Fruit fly (Drosophila melanogaster): ENCODE results near the gene CG7742.

Gene CG7742

DNA sequence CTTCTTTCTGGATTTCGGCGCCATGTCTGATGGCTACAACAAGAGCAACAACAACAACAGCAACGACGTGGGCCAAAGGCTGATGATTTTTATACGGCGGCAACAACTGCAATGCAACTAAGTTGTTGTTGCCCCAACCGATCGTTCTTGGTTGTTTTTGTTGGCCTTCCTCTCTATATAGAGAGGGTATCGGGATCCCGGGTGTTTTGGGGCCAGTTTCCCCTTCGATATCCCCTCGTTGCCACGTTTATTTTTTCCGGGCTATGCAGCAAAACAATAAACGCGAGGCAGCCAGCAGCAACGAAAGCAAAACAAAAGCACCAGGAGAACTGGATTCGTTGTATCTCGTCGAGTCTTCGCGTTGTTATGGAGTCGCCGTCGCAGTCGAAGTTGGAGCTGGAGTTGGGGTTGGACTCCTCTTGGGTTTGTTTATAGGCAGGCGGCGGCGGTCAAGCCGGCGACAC is 21.5 kb upstream of the CG7742 start (continued):
- TF ChIP-seq Blimp-1 (GFP tag; optimal IDR thresholded peaks at IDR 0.05) (no peak), Smox (GFP tag; optimal IDR thresholded peaks at IDR 0.05) (no peak), CG6808 (GFP tag; optimal IDR thresholded peaks at IDR 0.05) (peak; percentile 18), CG31627 (GFP tag; optimal IDR thresholded peaks at IDR 0.05) (no peak), ss (GFP tag; optimal IDR thresholded peaks at IDR 0.05) (peak; percentile 65), CG15336 (GFP tag; IDR thresholded peaks at IDR 0.05) (no peak), CG9139 (GFP tag; optimal IDR thresholded peaks at IDR 0.05) (peak; percentile 46), fd59A (GFP tag; optimal IDR thresholded peaks at IDR 0.05) (no peak), CG6792 (GFP tag; optimal IDR thresholded peaks at IDR 0.05) (no peak), CG8119 (GFP tag; IDR thresholded peaks at IDR 0.05) (peak; percentile 32; the same call in 1 of the 3 replicates), fkh (GFP tag; optimal IDR thresholded peaks at IDR 0.05) (no peak)

DNA sequence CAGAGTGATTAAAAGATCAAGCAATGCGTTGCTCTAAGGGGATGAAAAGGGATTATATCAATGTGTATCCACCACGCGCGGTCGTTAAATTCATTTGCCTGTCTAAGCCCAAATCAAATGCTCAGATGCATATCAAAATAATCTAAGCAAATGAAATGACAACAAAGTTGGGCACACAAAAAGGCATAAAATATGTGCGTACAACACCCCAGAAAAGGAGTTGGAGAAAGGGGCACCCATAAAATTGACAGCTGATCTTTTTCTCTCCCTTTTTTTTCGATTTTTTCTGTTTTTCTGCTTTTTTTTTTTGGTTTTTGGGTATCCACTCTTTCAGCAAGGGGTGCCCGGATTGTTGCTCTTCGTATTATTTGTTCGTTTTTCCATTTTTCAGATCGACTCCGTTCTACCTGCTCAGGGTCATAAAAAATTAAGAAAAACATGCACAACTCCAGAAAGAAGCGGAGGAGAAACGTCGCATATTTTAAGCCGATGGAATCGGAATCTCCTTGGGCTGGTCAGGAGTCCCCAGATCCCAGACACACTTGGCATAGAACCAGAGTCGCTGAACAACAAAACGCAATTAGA is 19.9 kb upstream of the CG7742 start:
- peak; percentile 2 for TF ChIP-seq CG6808 (GFP tag; optimal IDR thresholded peaks at IDR 0.05)
- peak; percentile 19 for TF ChIP-seq fkh (GFP tag; optimal IDR thresholded peaks at IDR 0.05)
- TF ChIP-seq net (GFP tag; optimal IDR thresholded peaks at IDR 0.05), result no peak
- TF ChIP-seq eg (GFP tag; IDR thresholded peaks at IDR 0.05), result no peak
- TF ChIP-seq CG6792 (GFP tag; optimal IDR thresholded peaks at IDR 0.05), result no peak
- peak; percentile 29 to 42 for TF ChIP-seq ss (GFP tag; optimal IDR thresholded peaks at IDR 0.05)
- no peak for TF ChIP-seq esn (GFP tag; optimal IDR thresholded peaks at IDR 0.05)

DNA sequence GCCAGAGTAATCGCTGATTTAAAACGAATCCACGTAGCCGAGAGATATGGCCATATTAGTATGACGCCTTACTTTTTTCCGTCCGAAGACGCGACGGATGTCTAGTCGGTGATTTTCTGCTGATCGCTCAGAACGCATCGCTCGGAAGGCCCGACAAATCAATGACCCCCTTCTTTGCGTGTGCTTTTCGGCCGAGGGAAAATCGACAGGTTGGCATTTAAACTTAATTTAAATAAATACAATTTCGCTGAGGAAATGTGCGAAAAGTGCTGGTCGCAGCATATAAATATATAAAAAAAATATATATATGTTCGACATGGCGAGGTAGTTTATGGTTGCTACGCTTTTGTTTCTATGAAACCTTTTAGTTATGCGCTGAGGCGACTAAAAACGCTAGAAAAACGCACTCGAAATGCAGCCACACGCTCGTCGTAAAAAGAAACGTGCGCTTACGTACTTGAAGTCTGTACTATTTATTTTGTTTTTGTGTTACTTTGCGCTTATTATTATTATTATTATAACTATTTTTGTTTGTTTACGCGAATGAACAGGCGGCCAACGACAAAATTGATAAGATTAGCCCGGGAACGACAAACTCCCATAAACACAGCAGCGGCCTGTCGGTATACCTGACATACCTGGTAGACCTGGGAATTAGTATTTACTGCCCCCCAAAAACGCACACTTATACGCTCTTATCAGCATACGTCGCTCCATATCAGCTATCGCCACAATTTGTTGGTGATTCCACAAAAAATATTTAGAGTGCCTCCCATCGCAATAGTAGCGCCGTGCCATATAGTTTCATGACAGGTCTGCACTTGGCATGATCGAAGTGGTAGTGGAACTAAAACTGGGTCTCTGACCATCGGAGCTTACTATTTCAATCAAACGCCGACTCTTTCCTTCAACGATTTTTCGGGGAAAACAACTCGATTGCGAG is 18.4 kb upstream of the CG7742 start:
- TF ChIP-seq fkh (GFP tag; optimal IDR thresholded peaks at IDR 0.05) (peak; percentile 77), CG16779 (tag; optimal IDR thresholded peaks at IDR 0.05) (no peak)

DNA sequence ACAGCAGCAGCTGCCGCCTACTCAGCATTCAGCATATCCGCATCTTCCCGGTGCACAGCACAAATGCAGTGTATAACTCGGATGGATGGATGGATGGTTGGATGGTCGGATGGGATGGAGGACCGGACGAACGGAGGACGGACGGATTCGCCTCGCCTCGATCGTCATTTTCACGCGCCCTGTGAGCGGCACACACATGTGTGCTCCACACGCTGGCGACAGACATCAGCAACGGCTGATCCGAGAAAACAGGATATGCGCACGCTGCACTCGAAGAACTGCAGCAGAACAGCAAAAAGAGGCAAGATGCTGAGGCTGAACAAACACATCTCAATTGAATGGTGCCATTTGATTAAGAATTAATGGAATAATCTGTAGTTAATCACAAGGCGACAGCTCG is 17.3 kb upstream of the CG7742 start:
- TF ChIP-seq Eip78C (GFP tag) (peak; percentile 57), CG7368 (GFP tag; optimal IDR thresholded peaks at IDR 0.05) (no peak), net (GFP tag; optimal IDR thresholded peaks at IDR 0.05) (peak; percentile 14), CG1621 (tag; optimal IDR thresholded peaks at IDR 0.05) (peak; percentile 21), Ets21C (GFP tag; optimal IDR thresholded peaks at IDR 0.05) (no peak), CG6163 (GFP tag; IDR thresholded peaks at IDR 0.05) (0 out of 3 replicates have a peak, but pooled peaks have one; percentile 29)

DNA sequence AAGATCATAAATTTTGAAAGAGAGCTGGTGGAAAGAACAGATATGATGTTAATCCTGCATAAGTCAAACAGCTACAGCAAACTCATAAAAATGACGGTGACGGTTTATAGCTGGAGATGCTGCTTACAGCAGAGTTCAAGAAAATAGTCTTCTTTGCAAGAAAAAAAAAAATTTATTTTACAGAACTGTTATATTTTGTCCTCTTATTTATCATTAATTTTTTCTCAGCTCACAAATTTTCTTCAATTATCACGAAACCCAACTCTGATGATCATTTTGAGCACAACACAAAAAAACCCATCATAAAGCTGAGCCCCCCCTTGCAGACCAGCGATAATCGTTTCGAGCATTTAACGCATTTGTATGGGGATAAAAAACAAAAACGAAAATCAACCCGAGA is 16.6 kb upstream of the CG7742 start:
- TF ChIP-seq Gug (GFP tag; IDR thresholded peaks at IDR 0.05) (no peak), CG6854 (GFP tag; optimal IDR thresholded peaks at IDR 0.05) (no peak), lz (GFP tag; optimal IDR thresholded peaks at IDR 0.05) (peak; percentile 48), pdm3 (GFP tag; optimal IDR thresholded peaks at IDR 0.05) (peak; percentile 28), OdsH (GFP tag; optimal IDR thresholded peaks at IDR 0.05) (peak; percentile 12), fd59A (GFP tag; optimal IDR thresholded peaks at IDR 0.05) (no peak), CG31627 (GFP tag; optimal IDR thresholded peaks at IDR 0.05) (peak; percentile 51), Blimp-1 (GFP tag; optimal IDR thresholded peaks at IDR 0.05) (no peak), CG10631 (GFP tag; optimal IDR thresholded peaks at IDR 0.05) (peak; percentile 36), CG8632 (GFP tag; optimal IDR thresholded peaks at IDR 0.05) (peak; percentile 37), Smox (GFP tag; optimal IDR thresholded peaks at IDR 0.05) (peak; percentile 59), CG32006 (GFP tag; optimal IDR thresholded peaks at IDR 0.05) (peak; percentile 3), CG8319 (GFP tag; optimal IDR thresholded peaks at IDR 0.05) (no peak), Ets21C (GFP tag; optimal IDR thresholded peaks at IDR 0.05) (peak; percentile 28), Sox15 (GFP tag; optimal IDR thresholded peaks at IDR 0.05) (no peak), vri (GFP tag; optimal IDR thresholded peaks at IDR 0.05) (peak; percentile 49), CG6276 (GFP tag; optimal IDR thresholded peaks at IDR 0.05) (no peak), CG11294 (GFP tag; IDR thresholded peaks at IDR 0.05) (no peak), cyc (GFP tag; optimal IDR thresholded peaks at IDR 0.05) (peak; percentile 50), Eip93F (GFP tag; optimal IDR thresholded peaks at IDR 0.05) (no peak), fkh (GFP tag; optimal IDR thresholded peaks at IDR 0.05) (peak; percentile 3), CG4318 (GFP tag; optimal IDR thresholded peaks at IDR 0.05) (no peak), spab (GFP tag; optimal IDR thresholded peaks at IDR 0.05) (no peak), dac (GFP tag; optimal IDR thresholded peaks at IDR 0.05) (no peak), achi (GFP tag; optimal IDR thresholded peaks at IDR 0.05) (peak; percentile 25), CG7368 (GFP tag; optimal IDR thresholded peaks at IDR 0.05) (no peak), topi (GFP tag; optimal IDR thresholded peaks at IDR 0.05) (peak; percentile 66)

Data from whole organism, prepupa.